Worm (Caenorhabditis elegans): Measurements from ENCODE around the gene clec-161.

DNA sequence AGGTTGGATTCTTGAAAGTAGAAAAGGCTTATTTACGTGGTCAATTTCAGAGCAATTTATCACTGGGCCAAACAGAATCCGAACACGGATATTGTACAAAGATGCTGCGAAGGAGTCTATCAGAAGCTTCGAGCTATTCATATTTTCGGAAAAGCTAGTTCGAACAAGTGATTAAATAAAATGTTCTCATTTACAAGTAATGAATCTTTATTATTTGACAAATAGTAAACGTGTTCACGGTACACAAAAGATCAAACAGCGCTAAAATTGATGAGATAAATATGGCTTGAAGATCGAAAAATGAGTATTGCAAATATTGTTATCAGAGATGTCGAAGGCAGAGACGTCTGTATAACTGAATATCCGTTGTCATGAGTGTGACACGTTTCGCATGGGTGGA is 6.6 kb upstream of the clec-161 start:
- no peak for TF ChIP-seq klf-2 (GFP tag; conservative IDR thresholded peaks at IDR 0.05)
- TF ChIP-seq T22C8.4 (GFP tag; IDR thresholded peaks at IDR 0.05): no peak
- no peak for TF ChIP-seq cog-1 (tag; optimal IDR thresholded peaks at IDR 0.05)
- TF ChIP-seq med-1 (GFP tag; optimal IDR thresholded peaks at IDR 0.05; ENCODE audit: insufficient read depth): no peak
- TF ChIP-seq flt-1 (GFP tag; IDR thresholded peaks at IDR 0.05): no peak
